Fruit fly (Drosophila melanogaster) whole organism, embryonic: Measurements from ENCODE around the gene CG1542.

Experiments
- CG10209 ChIP-seq: fragments of 200-800 bp; sonication (Bioruptor generic); optimal IDR thresholded peaks from 3 replicates; lab custom pipeline; 2017; ENCODE audit warnings: missing biosample characterization, mild to moderate bottlenecking, missing genetic modification characterization, missing genetic modification reagents
- CG11723 ChIP-seq: fragments of 200-800 bp; sonication (Bioruptor generic); optimal IDR thresholded peaks from 2 replicates; lab custom pipeline; 2017; ENCODE audit warnings: missing biosample characterization, mild to moderate bottlenecking, missing genetic modification characterization
- CG13624 ChIP-seq: fragments of 200-800 bp; sonication (Bioruptor generic); optimal IDR thresholded peaks from 2 replicates; lab custom pipeline; 2016; ENCODE audit warnings: missing biosample characterization, missing genetic modification characterization
- CG15073 ChIP-seq: fragments of 200-800 bp; sonication (Bioruptor generic); optimal IDR thresholded peaks from 2 replicates; lab custom pipeline; 2016; ENCODE audit warnings: missing biosample characterization, missing genetic modification characterization
- CG17385 ChIP-seq: fragments of 200-800 bp; sonication (Bioruptor generic); optimal IDR thresholded peaks from 3 replicates; lab custom pipeline; 2018; ENCODE audit warnings: missing biosample characterization, mild to moderate bottlenecking, missing genetic modification characterization
- CG18764 ChIP-seq: fragments of 200-800 bp; sonication (Bioruptor generic); optimal IDR thresholded peaks from 3 replicates; lab custom pipeline; 2016; ENCODE audit warnings: missing biosample characterization, missing genetic modification characterization
- CG2129 ChIP-seq: fragments of 200-800 bp; sonication (Bioruptor generic); IDR thresholded peaks from 2 replicates; pipeline ENCODE4 v1.3.6; 2022; ENCODE audit warnings: missing biosample characterization, missing genetic modification characterization; ENCODE audit not compliant: partially characterized antibody
- CG2202 ChIP-seq: fragments of 200-800 bp; sonication (Bioruptor generic); optimal IDR thresholded peaks from 2 replicates; lab custom pipeline; 2018; ENCODE audit warnings: missing biosample characterization, mild to moderate bottlenecking, missing genetic modification characterization
- CG2889 ChIP-seq: fragments of 200-800 bp; sonication (Bioruptor generic); IDR thresholded peaks from 3 replicates; pipeline ENCODE4 v1.3.6; 2022; ENCODE audit warnings: missing biosample characterization, missing genetic modification characterization
- CG30020 ChIP-seq: fragments of 200-800 bp; optimal IDR thresholded peaks from 2 replicates; lab custom pipeline; 2019; ENCODE audit warnings: missing biosample characterization, mild to moderate bottlenecking, missing genetic modification characterization, moderate library complexity
- CG3407 ChIP-seq: fragments of 200-800 bp; sonication (Bioruptor generic); optimal IDR thresholded peaks from 2 replicates; lab custom pipeline; 2018; ENCODE audit warnings: missing biosample characterization, mild to moderate bottlenecking, missing genetic modification characterization
- CG42726 ChIP-seq: fragments of 200-800 bp; sonication (Bioruptor generic); IDR thresholded peaks from 2 replicates; pipeline ENCODE4 v1.3.6; 2022; ENCODE audit warnings: missing biosample characterization, missing genetic modification characterization; ENCODE audit not compliant: partially characterized antibody
- CG4707 ChIP-seq: fragments of 200-800 bp; sonication (Bioruptor generic); optimal IDR thresholded peaks from 2 replicates; lab custom pipeline; 2018; ENCODE audit warnings: missing biosample characterization, mild to moderate bottlenecking, missing genetic modification characterization, moderate library complexity
- CG6254 ChIP-seq: fragments of 200-800 bp; sonication (Bioruptor generic); optimal IDR thresholded peaks from 3 replicates; lab custom pipeline; 2017; ENCODE audit warnings: mild to moderate bottlenecking, missing biosample characterization, missing genetic modification reagents, missing genetic modification characterization
- CG8359 ChIP-seq: fragments of 200-800 bp; sonication (Bioruptor generic); optimal IDR thresholded peaks from 2 replicates; lab custom pipeline; 2017; ENCODE audit warnings: missing biosample characterization, mild to moderate bottlenecking, missing genetic modification characterization, borderline replicate concordance
- CG8924 ChIP-seq: fragments of 200-800 bp; optimal IDR thresholded peaks from 3 replicates; lab custom pipeline; 2019; ENCODE audit warnings: missing biosample characterization, mild to moderate bottlenecking, missing genetic modification characterization, moderate library complexity
- CG9727 ChIP-seq: fragments of 200-800 bp; sonication (Bioruptor generic); optimal IDR thresholded peaks from 3 replicates; lab custom pipeline; 2017; ENCODE audit warnings: missing biosample characterization, mild to moderate bottlenecking, missing genetic modification characterization
- CkIIα-i1 ChIP-seq: fragments of 200-800 bp; sonication (Bioruptor generic); IDR thresholded peaks from 2 replicates; pipeline ENCODE4 v1.3.6; 2022; ENCODE audit warnings: missing biosample characterization, missing genetic modification characterization
- Dad ChIP-seq: fragments of 200-800 bp; sonication (Bioruptor generic); optimal IDR thresholded peaks from 3 replicates; lab custom pipeline; 2016; ENCODE audit warnings: missing biosample characterization, missing genetic modification characterization
- Dbx ChIP-seq: fragments of 200-800 bp; sonication (Bioruptor generic); IDR thresholded peaks from 3 replicates; pipeline ENCODE4 v1.3.6; 2022; ENCODE audit warnings: missing biosample characterization, missing genetic modification characterization
- Dll ChIP-seq: fragments of 200-800 bp; sonication (Bioruptor generic); IDR thresholded peaks from 4 replicates; pipeline ENCODE4 v1.3.6; 2022; ENCODE audit warnings: missing biosample characterization, missing genetic modification characterization; ENCODE audit not compliant: partially characterized antibody
- Fer3 ChIP-seq: fragments of 200-800 bp; sonication (Bioruptor generic); optimal IDR thresholded peaks from 2 replicates; lab custom pipeline; 2018; ENCODE audit warnings: missing biosample characterization, mild to moderate bottlenecking, missing genetic modification characterization, moderate library complexity
- HLHmδ ChIP-seq: fragments of 200-800 bp; sonication (Bioruptor generic); optimal IDR thresholded peaks from 2 replicates; lab custom pipeline; 2018; ENCODE audit warnings: missing biosample characterization, mild to moderate bottlenecking, missing genetic modification characterization, moderate library complexity
- HmgD ChIP-seq: fragments of 200-800 bp; sonication (Bioruptor generic); optimal IDR thresholded peaks from 3 replicates; lab custom pipeline; 2016; ENCODE audit warnings: missing biosample characterization, missing genetic modification characterization
- Hmx ChIP-seq: fragments of 200-800 bp; sonication (Bioruptor generic); optimal IDR thresholded peaks from 2 replicates; lab custom pipeline; 2016; ENCODE audit warnings: missing biosample characterization, missing genetic modification characterization
- Hr51 ChIP-seq, 2 experiments: fragments of 200-800 bp; sonication (Bioruptor generic); optimal IDR thresholded peaks; 2 replicates in 1 of 2; 3 replicates in 1 of 2; lab custom pipeline; 2016 to 2018; ENCODE audit warnings: missing biosample characterization in 2 of 2, missing genetic modification characterization in 2 of 2, mild to moderate bottlenecking in 1 of 2, moderate library complexity in 1 of 2
- Lpt ChIP-seq: fragments of >200 bp; optimal IDR thresholded peaks from 2 replicates; lab custom pipeline; 2018; ENCODE audit warnings: missing biosample characterization, missing genetic modification characterization
- Mad ChIP-seq: fragments of 200-800 bp; sonication (Bioruptor generic); optimal IDR thresholded peaks from 2 replicates; lab custom pipeline; 2016; ENCODE audit warnings: missing biosample characterization, missing genetic modification characterization
- Mes4 ChIP-seq: fragments of 200-800 bp; sonication (Bioruptor generic); optimal IDR thresholded peaks from 2 replicates; lab custom pipeline; 2016; ENCODE audit warnings: missing biosample characterization, missing genetic modification characterization
- Pdp1 ChIP-seq, 2 experiments: fragments of 200-800 bp; sonication (Bioruptor generic); optimal IDR thresholded peaks; 3 replicates each; lab custom pipeline; 2016; ENCODE audit warnings: missing biosample characterization in 2 of 2, missing genetic modification characterization in 2 of 2, mild to moderate bottlenecking in 1 of 2, moderate library complexity in 1 of 2
- Ptx1 ChIP-seq: fragments of 200-800 bp; sonication (Bioruptor generic); IDR thresholded peaks from 2 replicates; pipeline ENCODE4 v1.3.6; 2022; ENCODE audit warnings: missing biosample characterization, missing genetic modification characterization
- Sox102F ChIP-seq: fragments of 200-800 bp; sonication (Bioruptor generic); optimal IDR thresholded peaks from 2 replicates; lab custom pipeline; 2018; ENCODE audit warnings: missing biosample characterization, mild to moderate bottlenecking, missing genetic modification characterization, moderate library complexity
- TFAM ChIP-seq: fragments of 200-800 bp; sonication (Bioruptor generic); optimal IDR thresholded peaks from 2 replicates; lab custom pipeline; 2017; ENCODE audit warnings: missing biosample characterization, missing genetic modification characterization, inconsistent platforms
- Trl ChIP-seq, 3 experiments: fragments of >200 bp in 2 of 3; fragments of 200-800 bp in 1 of 3; sonication (Bioruptor generic) in 1 of 3; optimal IDR thresholded peaks; 2 replicates in 1 of 3; 3 replicates in 2 of 3; lab custom pipeline; 2016 to 2017; ENCODE audit warnings: missing biosample characterization in 1 of 3, missing genetic modification characterization in 1 of 3
- al ChIP-seq: fragments of 200-800 bp; sonication (Bioruptor generic); IDR thresholded peaks from 2 replicates; pipeline ENCODE4 v1.3.6; 2022; ENCODE audit warnings: missing biosample characterization, missing genetic modification characterization
- emc ChIP-seq: fragments of 200-800 bp; sonication (Bioruptor generic); optimal IDR thresholded peaks from 2 replicates; lab custom pipeline; 2016; ENCODE audit warnings: missing biosample characterization, missing genetic modification characterization
- en ChIP-seq: fragments of 200-800 bp; sonication (Bioruptor generic); optimal IDR thresholded peaks from 2 replicates; lab custom pipeline; 2016; ENCODE audit warnings: missing biosample characterization, missing genetic modification characterization
- esg ChIP-seq: fragments of 200-800 bp; sonication (Bioruptor generic); conservative IDR thresholded peaks from 2 replicates; pipeline ENCODE4 v1.3.6; 2022; ENCODE audit warnings: missing biosample characterization, missing genetic modification characterization
- fru ChIP-seq: fragments of >200 bp; optimal IDR thresholded peaks from 2 replicates; lab custom pipeline; 2017
- fu2 ChIP-seq: fragments of 200-800 bp; sonication (Bioruptor generic); optimal IDR thresholded peaks from 2 replicates; lab custom pipeline; 2016; ENCODE audit warnings: missing biosample characterization, missing genetic modification characterization
- gfzf ChIP-seq: fragments of 200-800 bp; sonication (Bioruptor generic); optimal IDR thresholded peaks from 2 replicates; lab custom pipeline; 2016; ENCODE audit warnings: missing biosample characterization, mild to moderate bottlenecking, missing genetic modification characterization, moderate library complexity
- ind ChIP-seq: fragments of 200-800 bp; sonication (Bioruptor generic); optimal IDR thresholded peaks from 3 replicates; lab custom pipeline; 2016; ENCODE audit warnings: missing biosample characterization, missing genetic modification characterization
- jumu ChIP-seq: fragments of 200-800 bp; sonication (Bioruptor generic); optimal IDR thresholded peaks from 3 replicates; lab custom pipeline; 2016; ENCODE audit warnings: missing biosample characterization, missing genetic modification characterization
- lilli ChIP-seq: fragments of 200-800 bp; sonication (Bioruptor generic); optimal IDR thresholded peaks from 3 replicates; lab custom pipeline; 2016; ENCODE audit warnings: missing biosample characterization, missing genetic modification characterization
- mam ChIP-seq: fragments of 200-800 bp; sonication (Bioruptor generic); optimal IDR thresholded peaks from 3 replicates; lab custom pipeline; 2016; ENCODE audit warnings: missing biosample characterization, missing genetic modification characterization
- nerfin-1 ChIP-seq: fragments of 200-800 bp; sonication (Bioruptor generic); optimal IDR thresholded peaks from 3 replicates; lab custom pipeline; 2019; ENCODE audit warnings: missing biosample characterization, mild to moderate bottlenecking, missing genetic modification characterization, moderate library complexity
- oc ChIP-seq: fragments of 200-800 bp; sonication (Bioruptor generic); optimal IDR thresholded peaks from 2 replicates; lab custom pipeline; 2018; ENCODE audit warnings: missing biosample characterization, mild to moderate bottlenecking, missing genetic modification characterization, moderate library complexity
- sens-2 ChIP-seq: fragments of 200-800 bp; sonication (Bioruptor generic); IDR thresholded peaks from 2 replicates; pipeline ENCODE4 v1.3.6; 2022; ENCODE audit warnings: missing biosample characterization, missing genetic modification characterization
- toy ChIP-seq: fragments of 200-800 bp; sonication (Bioruptor generic); IDR thresholded peaks from 2 replicates; pipeline ENCODE4 v1.3.6; 2022; ENCODE audit warnings: missing biosample characterization, missing genetic modification characterization
- trh ChIP-seq: fragments of 200-800 bp; sonication (Bioruptor generic); optimal IDR thresholded peaks from 2 replicates; lab custom pipeline; 2016; ENCODE audit warnings: missing biosample characterization, missing genetic modification characterization
- zf30C ChIP-seq: fragments of 200-800 bp; sonication (Bioruptor generic); optimal IDR thresholded peaks from 3 replicates; lab custom pipeline; 2018; ENCODE audit warnings: missing biosample characterization, mild to moderate bottlenecking, missing genetic modification characterization

CG1542 gene

DNA sequence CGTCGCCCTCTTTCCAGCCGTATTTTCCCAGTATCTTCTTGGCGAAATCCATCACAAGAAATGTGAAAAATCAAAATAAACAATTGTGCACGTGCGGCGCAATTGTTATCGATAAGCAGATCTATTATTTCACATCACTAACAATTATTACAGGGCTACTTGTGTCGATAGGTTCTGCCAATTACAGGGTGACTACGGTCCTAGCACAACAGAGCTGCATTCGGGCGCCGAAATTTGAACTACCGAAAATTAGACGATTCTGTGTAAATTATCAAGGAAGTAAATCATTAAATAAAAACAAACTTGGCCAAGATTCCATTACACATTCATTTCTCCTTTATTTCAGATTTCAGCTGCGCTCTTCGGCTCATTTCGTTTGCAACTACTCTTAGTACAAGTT, 2.6 kb downstream of the CG1542 start, which contains the start of gene CG15561 (continued):
- TF ChIP-seq Dll (no peak), mam (GFP tag; lab: Kevin White, UChicago) (no peak), gfzf (GFP tag; lab: Kevin White, UChicago) (peak; percentile 42), TFAM (no peak), ind (GFP tag; lab: Kevin White, UChicago) (no peak), toy (no peak), Hmx (no peak), emc (peak; percentile 22), en (GFP tag; lab: Kevin White, UChicago) (no peak), nerfin-1 (tag; lab: Kevin White, UChicago) (peak; percentile 51), trh (no peak), CG2889 (GFP tag; lab: Robert Waterston, UW) (no peak), CG9727 (GFP tag; lab: Kevin White, UChicago) (peak; percentile 37), Trl (optimal IDR thresholded peaks at IDR 0.05; lab: Kevin White, UChicago) (no peak), Trl (GFP tag; optimal IDR thresholded peaks at IDR 0.05; lab: Kevin White, UChicago) (peak; percentile 32), lilli (peak; percentile 61), Mad (no peak), jumu (GFP tag; lab: Kevin White, UChicago) (peak; percentile 45), CG3407 (GFP tag; lab: Kevin White, UChicago) (peak; percentile 49), oc (tag; lab: Kevin White, UChicago) (no peak), Dbx (GFP tag; lab: Robert Waterston, UW) (no peak), HmgD (GFP tag; lab: Kevin White, UChicago) (peak; percentile 0), Dad (GFP tag; lab: Kevin White, UChicago) (peak; percentile 55), CG13624 (GFP tag; lab: Kevin White, UChicago) (peak; percentile 70), sens-2 (GFP tag; lab: Robert Waterston, UW) (no peak), Mes4 (GFP tag; lab: Kevin White, UChicago) (peak; percentile 47), CG18764 (GFP tag; lab: Kevin White, UChicago) (no peak), CG2129 (GFP tag; lab: Robert Waterston, UW) (no peak), CG15073 (GFP tag; lab: Kevin White, UChicago) (no peak), fru (lab: Kevin White, UChicago) (no peak), fu2 (no peak), CG8359 (GFP tag; lab: Kevin White, UChicago) (no peak), CG42726 (GFP tag; lab: Robert Waterston, UW) (no peak), CG30020 (tag; lab: Kevin White, UChicago) (peak; percentile 64), CG11723 (GFP tag; lab: Kevin White, UChicago) (no peak), zf30C (GFP tag; lab: Kevin White, UChicago) (no peak), Pdp1 (GFP tag; optimal IDR thresholded peaks at IDR 0.05; lab: Kevin White, UChicago) (peak in 1 of 2 experiments; percentile 48), Fer3 (tag; lab: Kevin White, UChicago) (peak; percentile 55), Ptx1 (no peak), CG6254 (peak; percentile 100), esg (GFP tag; lab: Robert Waterston, UW) (no peak), al (no peak), CG4707 (no peak), CG8924 (peak; percentile 22), CG17385 (GFP tag; lab: Kevin White, UChicago) (no peak), CkIIα-i1 (GFP tag; lab: Robert Waterston, UW) (no peak), Lpt (GFP tag; lab: Kevin White, UChicago) (no peak), Sox102F (GFP tag; lab: Kevin White, UChicago) (no peak), Hr51 (GFP tag; optimal IDR thresholded peaks at IDR 0.05; lab: Kevin White, UChicago) (peak in 1 of 2 experiments; percentile 37), CG10209 (GFP tag; lab: Kevin White, UChicago) (peak; percentile 44), CG2202 (tag; lab: Kevin White, UChicago) (peak; percentile 23), HLHmδ (peak; percentile 84)
